Worm (Caenorhabditis elegans) whole organism, L4/young adult: ENCODE measurements around the gene F31B9.4.

Experiments
- W03F9.2 ChIP-seq: fragments of 150-350 bp; optimal IDR thresholded peaks from 2 replicates; lab custom pipeline; 2014; ENCODE audit warnings: missing biosample characterization, missing genetic modification characterization
- dao-5 ChIP-seq: sonication (generic microtip); optimal IDR thresholded peaks from 2 replicates; lab custom pipeline; 2016; ENCODE audit warnings: missing genotype, missing genetic modification characterization, moderate library complexity, missing compliant biosample characterization
- him-1 ChIP-seq: sonication (generic microtip); optimal IDR thresholded peaks from 2 replicates; lab custom pipeline; 2016; ENCODE audit warnings: missing genotype, missing genetic modification reagents, missing genetic modification characterization, missing compliant biosample characterization

- TF ChIP-seq him-1 (no peak), W03F9.2 (tag; lab: Kevin White, UChicago) (no peak), dao-5 (tag; lab: Kevin White, UChicago) (no peak)
Observed at ce11 chrX:15887989-15888388, 28.9 kb downstream of the F31B9.4 start.
